Fruit fly (Drosophila melanogaster): ENCODE results near the gene CG13313.

The CG13313 gene

dm6 chr3L:8974478-8975477 is 16.1 kb downstream of the CG13313 start, which contains the start of the genes pix and Srp68:
pix (minus strand) TSS chr3L:8974765.
Srp68 (plus strand) TSS chr3L:8975046.
- TF ChIP-seq Dll (optimal IDR thresholded peaks at IDR 0.05) (no peak), pan (optimal IDR thresholded peaks at IDR 0.05) (no peak), usp (GFP tag; optimal IDR thresholded peaks at IDR 0.05) (no peak), psq (optimal IDR thresholded peaks at IDR 0.05) (no peak), CG8478 (optimal IDR thresholded peaks at IDR 0.05) (no peak), EcR (GFP tag; optimal IDR thresholded peaks at IDR 0.05) (no peak)

- TF ChIP-seq usp (GFP tag; optimal IDR thresholded peaks at IDR 0.05) (no peak), Dll (optimal IDR thresholded peaks at IDR 0.05) (peak; percentile 54), CG8478 (optimal IDR thresholded peaks at IDR 0.05) (no peak), pan (optimal IDR thresholded peaks at IDR 0.05) (no peak), EcR (GFP tag; optimal IDR thresholded peaks at IDR 0.05) (no peak), psq (optimal IDR thresholded peaks at IDR 0.05) (no peak)
Observed at dm6 chr3L:8978678-8979413, 20.2 kb downstream of the CG13313 start.

- no peak for TF ChIP-seq CG8478 (optimal IDR thresholded peaks at IDR 0.05)
- TF ChIP-seq Dll (optimal IDR thresholded peaks at IDR 0.05), result no peak
- no peak for TF ChIP-seq usp (GFP tag; optimal IDR thresholded peaks at IDR 0.05)
- TF ChIP-seq psq (optimal IDR thresholded peaks at IDR 0.05), result no peak
- TF ChIP-seq EcR (GFP tag; optimal IDR thresholded peaks at IDR 0.05), result no peak
- TF ChIP-seq pan (optimal IDR thresholded peaks at IDR 0.05), result no peak
Observed at dm6 chr3L:8979780-8980179, 21.1 kb downstream of the CG13313 start, which contains the start of gene CG5644. CG5644 (minus strand) TSS chr3L:8979880.

dm6 chr3L:8981495-8981894 is 22.8 kb downstream of the CG13313 start, which contains the start of gene CG13314:
CG13314 (plus strand) TSS chr3L:8981795.
- TF ChIP-seq CG8478 (optimal IDR thresholded peaks at IDR 0.05), result no peak
- TF ChIP-seq Dll (optimal IDR thresholded peaks at IDR 0.05), result no peak

- no peak for TF ChIP-seq usp (GFP tag; optimal IDR thresholded peaks at IDR 0.05)
- no peak for TF ChIP-seq pan (optimal IDR thresholded peaks at IDR 0.05)
- TF ChIP-seq psq (optimal IDR thresholded peaks at IDR 0.05), result no peak
- no peak for TF ChIP-seq Dll (optimal IDR thresholded peaks at IDR 0.05)
- TF ChIP-seq CG8478 (optimal IDR thresholded peaks at IDR 0.05), result no peak
- no peak for TF ChIP-seq EcR (GFP tag; optimal IDR thresholded peaks at IDR 0.05)
Observed at dm6 chr3L:8982044-8982443, 23.4 kb downstream of the CG13313 start.

- no peak for TF ChIP-seq CG8478 (optimal IDR thresholded peaks at IDR 0.05)
Observed at dm6 chr3L:8985132-8985847, 26.6 kb downstream of the CG13313 start.

- TF ChIP-seq usp (GFP tag; optimal IDR thresholded peaks at IDR 0.05) (no peak), psq (optimal IDR thresholded peaks at IDR 0.05) (no peak), pan (optimal IDR thresholded peaks at IDR 0.05) (no peak), CG8478 (optimal IDR thresholded peaks at IDR 0.05) (no peak), EcR (GFP tag; optimal IDR thresholded peaks at IDR 0.05) (no peak), Dll (optimal IDR thresholded peaks at IDR 0.05) (no peak)
Observed at dm6 chr3L:8985848-8986320, 27.2 kb downstream of the CG13313 start, which contains the start of gene Galk. Galk (minus strand) TSS chr3L:8986091.

- TF ChIP-seq psq (optimal IDR thresholded peaks at IDR 0.05), result no peak
- TF ChIP-seq CG8478 (optimal IDR thresholded peaks at IDR 0.05), result no peak
- TF ChIP-seq pan (optimal IDR thresholded peaks at IDR 0.05), result no peak
- no peak for TF ChIP-seq EcR (GFP tag; optimal IDR thresholded peaks at IDR 0.05)
- TF ChIP-seq Dll (optimal IDR thresholded peaks at IDR 0.05), result no peak
- no peak for TF ChIP-seq usp (GFP tag; optimal IDR thresholded peaks at IDR 0.05)
Observed at dm6 chr3L:8986582-8986981, 27.9 kb downstream of the CG13313 start, which contains the start of gene CG5068. CG5068 (plus strand) TSS chr3L:8986710.

- TF ChIP-seq psq (optimal IDR thresholded peaks at IDR 0.05) (no peak), Dll (optimal IDR thresholded peaks at IDR 0.05) (no peak), pan (optimal IDR thresholded peaks at IDR 0.05) (no peak), CG8478 (optimal IDR thresholded peaks at IDR 0.05) (no peak), usp (GFP tag; optimal IDR thresholded peaks at IDR 0.05) (no peak), EcR (GFP tag; optimal IDR thresholded peaks at IDR 0.05) (no peak)
Observed at dm6 chr3L:8990128-8990527, 31.5 kb downstream of the CG13313 start, which contains the start of gene CG5280. CG5280 (minus strand) TSS chr3L:8990228.

dm6 chr3L:8996173-8996767 is 37.6 kb downstream of the CG13313 start:
- TF ChIP-seq Dll (optimal IDR thresholded peaks at IDR 0.05) (no peak), pan (optimal IDR thresholded peaks at IDR 0.05) (no peak), psq (optimal IDR thresholded peaks at IDR 0.05) (no peak), usp (GFP tag; optimal IDR thresholded peaks at IDR 0.05) (no peak), CG8478 (optimal IDR thresholded peaks at IDR 0.05) (no peak)

All from whole organism.